Worm (Caenorhabditis elegans) whole organism, L4/young adult: ENCODE results near the gene F19B2.7.

Experiments used
- W03F9.2 ChIP-seq: fragments of 150-350 bp; optimal IDR thresholded peaks from 2 replicates; lab custom pipeline; 2014; ENCODE audit warnings: missing biosample characterization, missing genetic modification characterization
- dao-5 ChIP-seq: sonication (generic microtip); optimal IDR thresholded peaks from 2 replicates; lab custom pipeline; 2016; ENCODE audit warnings: missing genotype, missing genetic modification characterization, moderate library complexity, missing compliant biosample characterization
- him-1 ChIP-seq: sonication (generic microtip); optimal IDR thresholded peaks from 2 replicates; lab custom pipeline; 2016; ENCODE audit warnings: missing genotype, missing genetic modification reagents, missing genetic modification characterization, missing compliant biosample characterization

ce11 chrV:20186579-20186978 lies 35.0 kb downstream of the F19B2.7 start, which contains the start of gene srz-16:
- TF ChIP-seq W03F9.2 (tag; lab: Kevin White, UChicago) (no peak), dao-5 (tag; lab: Kevin White, UChicago) (no peak), him-1 (tag; lab: Kevin White, UChicago) (no peak)
